Fruit fly (Drosophila melanogaster): ENCODE results near the gene nkd.
A peak's percentile ranks its signal among the peaks of the same experiment; 100 is the strongest.

nkd gene

DNA sequence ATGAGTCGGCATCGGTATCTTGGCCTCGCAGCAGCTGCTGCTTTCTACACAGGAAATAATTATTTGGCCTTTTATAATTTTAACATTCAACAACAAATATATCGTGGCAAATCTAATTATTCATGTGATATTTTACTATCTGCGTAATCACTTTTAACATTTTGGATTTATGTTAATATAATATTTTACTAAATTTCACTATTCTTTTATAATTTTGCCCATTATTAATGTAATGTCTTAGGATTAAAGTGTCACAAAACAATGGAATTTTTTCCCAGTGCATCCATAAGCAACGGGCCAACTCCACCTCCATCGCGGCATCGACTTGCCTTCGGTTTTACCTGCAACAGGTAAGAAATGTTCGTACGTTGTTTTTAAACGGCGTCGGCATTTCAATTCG lies 2.7 kb downstream of the nkd start (continued):
- TF ChIP-seq dati (GFP tag; IDR thresholded peaks at IDR 0.05), result no peak
- TF ChIP-seq Antp (GFP tag; optimal IDR thresholded peaks at IDR 0.05), result no peak
- peak; percentile 70 for TF ChIP-seq Meics (GFP tag; optimal IDR thresholded peaks at IDR 0.05)
- TF ChIP-seq crc (GFP tag; optimal IDR thresholded peaks at IDR 0.05), result no peak
- no peak for TF ChIP-seq Dp (GFP tag; optimal IDR thresholded peaks at IDR 0.05)
- peak; percentile 71 for TF ChIP-seq nau (GFP tag; optimal IDR thresholded peaks at IDR 0.05)
- TF ChIP-seq CG18764 (GFP tag; optimal IDR thresholded peaks at IDR 0.05), result peak; percentile 61
- TF ChIP-seq sd (tag; optimal IDR thresholded peaks at IDR 0.05), result no peak
- peak in 1 of 2 experiments; percentile 77 for TF ChIP-seq tll (GFP tag; optimal IDR thresholded peaks at IDR 0.05)
- TF ChIP-seq CG10209 (GFP tag; optimal IDR thresholded peaks at IDR 0.05), result peak; percentile 72
- TF ChIP-seq ewg (GFP tag; optimal IDR thresholded peaks at IDR 0.05), result peak; percentile 73
- TF ChIP-seq CG17829 (tag; optimal IDR thresholded peaks at IDR 0.05), result peak; percentile 97
- peak; percentile 7 for TF ChIP-seq jumu (GFP tag; optimal IDR thresholded peaks at IDR 0.05)
- TF ChIP-seq Dfd (GFP tag; optimal IDR thresholded peaks at IDR 0.05), result no peak
- TF ChIP-seq so (GFP tag; IDR thresholded peaks at IDR 0.05), result peak; percentile 64; the same call in 1 of the 3 replicates
- no peak for TF ChIP-seq usp (GFP tag; optimal IDR thresholded peaks at IDR 0.05)
- TF ChIP-seq bab2 (GFP tag; optimal IDR thresholded peaks at IDR 0.05), result no peak
- no peak for TF ChIP-seq CG4282 (GFP tag; optimal IDR thresholded peaks at IDR 0.05)
- peak; percentile 63 for TF ChIP-seq CG8281 (tag; optimal IDR thresholded peaks at IDR 0.05)
- peak; percentile 45 for TF ChIP-seq Sry-β (GFP tag; optimal IDR thresholded peaks at IDR 0.05)
- peak; percentile 61; the same call in 1 of the 2 replicates for TF ChIP-seq ttk (GFP tag; IDR thresholded peaks at IDR 0.05)
- peak; percentile 21; the same call in 1 of the 2 replicates for TF ChIP-seq Rx (GFP tag; IDR thresholded peaks at IDR 0.05)
- no peak for TF ChIP-seq CG12769 (tag; optimal IDR thresholded peaks at IDR 0.05)
- TF ChIP-seq CG1603 (tag; optimal IDR thresholded peaks at IDR 0.05), result peak; percentile 77
- TF ChIP-seq oc (tag; optimal IDR thresholded peaks at IDR 0.05), result peak; percentile 73
- TF ChIP-seq ranshi (GFP tag; IDR thresholded peaks at IDR 0.05), result peak; percentile 64; the same call in 1 of the 2 replicates
- peak; percentile 86 for TF ChIP-seq sqz (GFP tag; optimal IDR thresholded peaks at IDR 0.05)
- TF ChIP-seq mld (GFP tag; IDR thresholded peaks at IDR 0.05; ENCODE audit: partially characterized antibody), result no peak
- TF ChIP-seq HHEX (GFP tag; optimal IDR thresholded peaks at IDR 0.05), result peak; percentile 68
- TF ChIP-seq bcd (GFP tag; optimal IDR thresholded peaks at IDR 0.05), result peak; percentile 81
- TF ChIP-seq CG32532 (GFP tag; IDR thresholded peaks at IDR 0.05), result no peak; the same call in 1 of the 2 replicates
- TF ChIP-seq bowl (GFP tag; IDR thresholded peaks at IDR 0.05), result no peak
- TF ChIP-seq salm (tag; optimal IDR thresholded peaks at IDR 0.05), result peak; percentile 77
- peak; percentile 54 for TF ChIP-seq Nf-YC (tag; optimal IDR thresholded peaks at IDR 0.05)
- TF ChIP-seq nerfin-1 (tag; optimal IDR thresholded peaks at IDR 0.05), result peak; percentile 87
- peak; percentile 94 for TF ChIP-seq CG9727 (GFP tag; optimal IDR thresholded peaks at IDR 0.05)
- TF ChIP-seq CG14441 (GFP tag; IDR thresholded peaks at IDR 0.05), result peak; percentile 56; the same call in 1 of the 2 replicates
- no peak; the same call in 1 of the 2 replicates for TF ChIP-seq CG31224 (GFP tag; IDR thresholded peaks at IDR 0.05)
- TF ChIP-seq CG1602 (GFP tag; optimal IDR thresholded peaks at IDR 0.05), result peak; percentile 84
- TF ChIP-seq Spps (tag; optimal IDR thresholded peaks at IDR 0.05), result peak; percentile 89
- peak; percentile 48; the same call in 1 of the 2 replicates for TF ChIP-seq CG8765 (GFP tag; IDR thresholded peaks at IDR 0.05)
- TF ChIP-seq CG2129 (GFP tag; IDR thresholded peaks at IDR 0.05; ENCODE audit: partially characterized antibody), result no peak
- peak; percentile 63 for TF ChIP-seq CG15479 (GFP tag; optimal IDR thresholded peaks at IDR 0.05)
- TF ChIP-seq Hr3 (GFP tag; optimal IDR thresholded peaks at IDR 0.05), result peak; percentile 81
- peak; percentile 31; the same call in 1 of the 3 replicates for TF ChIP-seq CG14050 (GFP tag; IDR thresholded peaks at IDR 0.05)
- TF ChIP-seq fd102C (GFP tag; optimal IDR thresholded peaks at IDR 0.05), result peak; percentile 84
- no peak for TF ChIP-seq CG10565 (GFP tag; optimal IDR thresholded peaks at IDR 0.05)
- no peak for TF ChIP-seq pho (GFP tag; optimal IDR thresholded peaks at IDR 0.05)
- peak; percentile 86 for TF ChIP-seq CG30403 (GFP tag; optimal IDR thresholded peaks at IDR 0.05)
- peak; percentile 97 for TF ChIP-seq dmrt11E (tag; optimal IDR thresholded peaks at IDR 0.05)
